Fruit fly (Drosophila melanogaster): Measurements from ENCODE around the gene CG12182.

DNA sequence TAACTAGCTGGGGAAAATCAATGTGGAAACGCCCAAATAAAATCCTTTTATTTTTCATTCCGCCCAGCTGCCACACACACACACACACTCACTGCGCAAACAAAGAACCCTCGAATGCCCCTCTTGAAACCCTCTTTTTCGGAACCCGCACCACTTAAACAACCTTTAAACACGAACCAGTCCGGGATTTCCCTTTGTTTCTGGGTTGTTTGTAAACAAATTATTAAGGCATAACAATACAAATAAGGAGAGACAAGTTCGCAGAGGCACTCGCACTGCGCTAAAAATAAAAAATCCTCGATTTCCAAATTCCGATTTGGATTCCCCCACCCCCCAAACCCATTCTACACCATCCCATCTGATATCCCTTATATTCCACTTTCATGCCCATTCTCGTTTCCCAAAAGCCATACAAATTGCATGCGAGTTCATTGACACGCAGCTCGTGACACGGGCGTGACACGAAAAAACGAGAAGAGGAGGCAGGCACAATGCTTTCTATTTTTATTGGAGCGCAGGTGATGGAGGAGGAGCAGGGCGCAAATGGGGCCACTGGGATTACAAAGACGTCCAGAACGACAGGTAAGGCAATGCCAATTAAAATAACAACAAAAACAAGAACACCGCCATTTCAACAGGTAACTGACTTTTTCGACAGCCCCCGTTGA, 19.7 kb downstream of the CG12182 start:
- TF ChIP-seq CG7368 (GFP tag; optimal IDR thresholded peaks at IDR 0.05) (no peak), ss (GFP tag; optimal IDR thresholded peaks at IDR 0.05) (no peak), acj6 (GFP tag; optimal IDR thresholded peaks at IDR 0.05) (no peak), Sox14 (GFP tag; optimal IDR thresholded peaks at IDR 0.05) (no peak), dsx (GFP tag; optimal IDR thresholded peaks at IDR 0.05; ENCODE audit: poor library complexity, severe bottlenecking) (no peak)

All from whole organism, prepupa.